Fruit fly (Drosophila melanogaster) whole organism, embryonic: ENCODE measurements around the gene sbr.

Experiments used
- Asciz ChIP-seq: fragments of 200-800 bp; sonication (Bioruptor generic); optimal IDR thresholded peaks from 2 replicates; lab custom pipeline; 2017; ENCODE audit warnings: missing biosample characterization, mild to moderate bottlenecking, missing genetic modification characterization, missing genetic modification reagents
- C15 ChIP-seq: fragments of 200-800 bp; sonication (Bioruptor generic); IDR thresholded peaks from 3 replicates; pipeline ENCODE4 v1.3.6; 2022; ENCODE audit warnings: missing biosample characterization, missing genetic modification characterization
- CG11560 ChIP-seq: fragments of 200-800 bp; sonication (Bioruptor generic); IDR thresholded peaks from 3 replicates; pipeline ENCODE4 v1.3.6; 2022; ENCODE audit warnings: missing biosample characterization, missing genetic modification characterization
- CG13296 ChIP-seq: fragments of 200-800 bp; sonication (Bioruptor generic); optimal IDR thresholded peaks from 3 replicates; lab custom pipeline; 2018; ENCODE audit warnings: missing biosample characterization, mild to moderate bottlenecking, missing genetic modification characterization
- CG13775 ChIP-seq: fragments of 200-800 bp; sonication (Bioruptor generic); optimal IDR thresholded peaks from 3 replicates; lab custom pipeline; 2017; ENCODE audit warnings: missing biosample characterization, mild to moderate bottlenecking, missing genetic modification characterization
- CG15269 ChIP-seq: fragments of 200-800 bp; sonication (Bioruptor generic); optimal IDR thresholded peaks from 2 replicates; lab custom pipeline; 2018; ENCODE audit warnings: missing biosample characterization, mild to moderate bottlenecking, missing genetic modification characterization, moderate library complexity
- CG15479 ChIP-seq: fragments of 200-800 bp; sonication (Bioruptor generic); optimal IDR thresholded peaks from 3 replicates; lab custom pipeline; 2019; ENCODE audit warnings: missing biosample characterization, mild to moderate bottlenecking, missing genetic modification characterization, moderate library complexity
- CG16813 ChIP-seq: fragments of 200-800 bp; sonication (Bioruptor generic); IDR thresholded peaks from 3 replicates; pipeline ENCODE4 v1.3.6; 2022; ENCODE audit warnings: missing biosample characterization, missing genetic modification characterization; ENCODE audit not compliant: partially characterized antibody
- CG16815 ChIP-seq: fragments of 200-800 bp; sonication (Bioruptor generic); optimal IDR thresholded peaks from 3 replicates; lab custom pipeline; 2017; ENCODE audit warnings: missing biosample characterization, mild to moderate bottlenecking, missing genetic modification characterization
- CG17359 ChIP-seq: fragments of 200-800 bp; sonication (Bioruptor generic); optimal IDR thresholded peaks from 3 replicates; lab custom pipeline; 2018; ENCODE audit warnings: missing biosample characterization, mild to moderate bottlenecking, missing genetic modification characterization, moderate library complexity
- CG17912 ChIP-seq: fragments of 200-800 bp; sonication (Bioruptor generic); optimal IDR thresholded peaks from 2 replicates; lab custom pipeline; 2018; ENCODE audit warnings: missing biosample characterization, mild to moderate bottlenecking, missing genetic modification characterization
- CG1832 ChIP-seq: fragments of 200-800 bp; sonication (Bioruptor generic); optimal IDR thresholded peaks from 2 replicates; lab custom pipeline; 2017; ENCODE audit warnings: missing biosample characterization, mild to moderate bottlenecking, missing genetic modification characterization, inconsistent platforms
- CG2202 ChIP-seq: fragments of 200-800 bp; sonication (Bioruptor generic); optimal IDR thresholded peaks from 2 replicates; lab custom pipeline; 2018; ENCODE audit warnings: missing biosample characterization, mild to moderate bottlenecking, missing genetic modification characterization
- CG32767 ChIP-seq: fragments of 200-800 bp; sonication (Bioruptor generic); IDR thresholded peaks from 2 replicates; pipeline ENCODE4 v1.3.6; 2022; ENCODE audit warnings: missing biosample characterization, missing genetic modification characterization
- CG33557 ChIP-seq: fragments of 200-800 bp; sonication (Bioruptor generic); optimal IDR thresholded peaks from 2 replicates; lab custom pipeline; 2019; ENCODE audit warnings: missing biosample characterization, mild to moderate bottlenecking, missing genetic modification characterization, moderate library complexity
- CG3995 ChIP-seq: fragments of 200-800 bp; sonication (Bioruptor generic); optimal IDR thresholded peaks from 3 replicates; lab custom pipeline; 2016; ENCODE audit warnings: missing biosample characterization, missing genetic modification characterization
- CG42726 ChIP-seq: fragments of 200-800 bp; sonication (Bioruptor generic); IDR thresholded peaks from 2 replicates; pipeline ENCODE4 v1.3.6; 2022; ENCODE audit warnings: missing biosample characterization, missing genetic modification characterization; ENCODE audit not compliant: partially characterized antibody
- CG4424 ChIP-seq: fragments of 200-800 bp; sonication (Bioruptor generic); optimal IDR thresholded peaks from 3 replicates; lab custom pipeline; 2016; ENCODE audit warnings: missing biosample characterization, missing genetic modification characterization
- CG4617 ChIP-seq: fragments of 200-800 bp; sonication (Bioruptor generic); optimal IDR thresholded peaks from 3 replicates; lab custom pipeline; 2016; ENCODE audit warnings: missing biosample characterization, missing genetic modification characterization, borderline replicate concordance
- CG6854 ChIP-seq: fragments of 200-800 bp; sonication (Bioruptor generic); optimal IDR thresholded peaks from 3 replicates; lab custom pipeline; 2017; ENCODE audit warnings: missing biosample characterization, mild to moderate bottlenecking, missing genetic modification characterization
- CG8765 ChIP-seq: fragments of 200-800 bp; sonication (Bioruptor generic); IDR thresholded peaks from 2 replicates; pipeline ENCODE4 v1.3.6; 2022; ENCODE audit warnings: missing biosample characterization, missing genetic modification characterization
- D19A ChIP-seq: fragments of 200-800 bp; optimal IDR thresholded peaks from 3 replicates; lab custom pipeline; 2019; ENCODE audit warnings: missing biosample characterization, mild to moderate bottlenecking, missing genetic modification characterization, moderate library complexity
- Dad ChIP-seq: fragments of 200-800 bp; sonication (Bioruptor generic); optimal IDR thresholded peaks from 3 replicates; lab custom pipeline; 2016; ENCODE audit warnings: missing biosample characterization, missing genetic modification characterization
- Drgx ChIP-seq: fragments of 200-800 bp; sonication (Bioruptor generic); IDR thresholded peaks from 2 replicates; pipeline ENCODE4 v1.3.6; 2022; ENCODE audit warnings: missing biosample characterization, missing genetic modification characterization
- Eip74EF ChIP-seq, 2 experiments: fragments of 200-800 bp in 1 of 2; fragments of >200 bp in 1 of 2; sonication (Bioruptor generic) in 1 of 2; optimal IDR thresholded peaks; 2 replicates each; lab custom pipeline; 2017 to 2019; ENCODE audit warnings: missing biosample characterization in 2 of 2, missing genetic modification characterization in 2 of 2, mild to moderate bottlenecking in 1 of 2, moderate library complexity in 1 of 2
- HLH3B ChIP-seq: fragments of 200-800 bp; sonication (Bioruptor generic); IDR thresholded peaks from 2 replicates; pipeline ENCODE4 v1.3.6; 2022; ENCODE audit warnings: missing biosample characterization, missing genetic modification characterization
- Hr39 ChIP-seq: fragments of >200 bp; optimal IDR thresholded peaks from 2 replicates; lab custom pipeline; 2017
- Lim3 ChIP-seq: fragments of 200-800 bp; sonication (Bioruptor generic); IDR thresholded peaks from 2 replicates; pipeline ENCODE4 v1.3.6; 2022; ENCODE audit warnings: missing biosample characterization, missing genetic modification characterization
- Myb ChIP-seq: fragments of 200-800 bp; sonication (Bioruptor generic); optimal IDR thresholded peaks from 2 replicates; lab custom pipeline; 2016; ENCODE audit warnings: missing biosample characterization, missing genetic modification characterization
- Spps ChIP-seq: fragments of 200-800 bp; sonication (Bioruptor generic); optimal IDR thresholded peaks from 2 replicates; lab custom pipeline; 2018; ENCODE audit warnings: missing biosample characterization, mild to moderate bottlenecking, missing genetic modification characterization
- chif ChIP-seq, 2 experiments: fragments of 200-800 bp; sonication (Bioruptor generic); optimal IDR thresholded peaks; 3 replicates each; lab custom pipeline; 2016; ENCODE audit warnings: missing biosample characterization in 2 of 2, missing genetic modification characterization in 2 of 2
- ham ChIP-seq: fragments of 200-800 bp; sonication (Bioruptor generic); IDR thresholded peaks from 2 replicates; pipeline ENCODE4 v1.3.6; 2022; ENCODE audit warnings: missing biosample characterization, missing genetic modification characterization
- hth ChIP-seq: fragments of >200 bp; optimal IDR thresholded peaks from 2 replicates; lab custom pipeline; 2017; ENCODE audit warnings: inconsistent platforms
- jing ChIP-seq: fragments of 200-800 bp; sonication (Bioruptor generic); optimal IDR thresholded peaks from 2 replicates; lab custom pipeline; 2018; ENCODE audit warnings: missing biosample characterization, mild to moderate bottlenecking, missing genetic modification characterization
- jumu ChIP-seq: fragments of 200-800 bp; sonication (Bioruptor generic); optimal IDR thresholded peaks from 3 replicates; lab custom pipeline; 2016; ENCODE audit warnings: missing biosample characterization, missing genetic modification characterization
- knrl ChIP-seq: fragments of 200-800 bp; sonication (Bioruptor generic); IDR thresholded peaks from 3 replicates; pipeline ENCODE4 v1.3.6; 2022; ENCODE audit warnings: missing biosample characterization, missing genetic modification characterization; ENCODE audit not compliant: partially characterized antibody
- nmo ChIP-seq: fragments of 200-800 bp; sonication (Bioruptor generic); optimal IDR thresholded peaks from 2 replicates; lab custom pipeline; 2018; ENCODE audit warnings: missing biosample characterization, mild to moderate bottlenecking, missing genetic modification characterization, moderate library complexity
- pnt ChIP-seq: fragments of 200-800 bp; sonication (Bioruptor generic); optimal IDR thresholded peaks from 3 replicates; lab custom pipeline; 2016; ENCODE audit warnings: missing biosample characterization, missing genetic modification characterization
- row ChIP-seq: fragments of 200-800 bp; sonication (Bioruptor generic); IDR thresholded peaks from 3 replicates; pipeline ENCODE4 v1.3.6; 2022; ENCODE audit warnings: missing biosample characterization, missing genetic modification characterization
- schlank ChIP-seq: fragments of 200-800 bp; sonication (Bioruptor generic); optimal IDR thresholded peaks from 2 replicates; lab custom pipeline; 2018; ENCODE audit warnings: missing biosample characterization, mild to moderate bottlenecking, missing genetic modification characterization
- sob ChIP-seq: fragments of 200-800 bp; sonication (Bioruptor generic); IDR thresholded peaks from 2 replicates; pipeline ENCODE4 v1.3.6; 2022; ENCODE audit warnings: missing biosample characterization, missing genetic modification characterization
- stwl ChIP-seq: fragments of 200-800 bp; sonication (Bioruptor generic); optimal IDR thresholded peaks from 3 replicates; lab custom pipeline; 2018; ENCODE audit warnings: missing biosample characterization, mild to moderate bottlenecking, missing genetic modification characterization, moderate library complexity
- sug ChIP-seq: fragments of 200-800 bp; optimal IDR thresholded peaks from 2 replicates; lab custom pipeline; 2019; ENCODE audit warnings: missing biosample characterization, mild to moderate bottlenecking, missing genetic modification characterization, moderate library complexity
- tin ChIP-seq: fragments of 200-800 bp; sonication (Bioruptor generic); optimal IDR thresholded peaks from 3 replicates; lab custom pipeline; 2016; ENCODE audit warnings: missing biosample characterization, missing genetic modification characterization
- tio ChIP-seq: fragments of 200-800 bp; sonication (Bioruptor generic); optimal IDR thresholded peaks from 2 replicates; lab custom pipeline; 2017; ENCODE audit warnings: missing biosample characterization, missing genetic modification characterization, inconsistent platforms
- ttk ChIP-seq: fragments of 200-800 bp; sonication (Bioruptor generic); IDR thresholded peaks from 2 replicates; pipeline ENCODE4 v2.1.2; 2022; ENCODE audit warnings: missing biosample characterization, missing genetic modification characterization
- vvl ChIP-seq: fragments of 200-800 bp; sonication (Bioruptor generic); IDR thresholded peaks from 2 replicates; pipeline ENCODE4 v1.3.6; 2022; ENCODE audit warnings: missing biosample characterization, missing genetic modification characterization
- wdn ChIP-seq: fragments of 200-800 bp; sonication (Bioruptor generic); IDR thresholded peaks from 2 replicates; pipeline ENCODE4 v1.3.6; 2022; ENCODE audit warnings: missing biosample characterization, missing genetic modification characterization
- zen ChIP-seq: fragments of 200-800 bp; sonication (Bioruptor generic); optimal IDR thresholded peaks from 3 replicates; lab custom pipeline; 2018; ENCODE audit warnings: missing biosample characterization, mild to moderate bottlenecking, missing genetic modification characterization, moderate library complexity
- zf30C ChIP-seq: fragments of 200-800 bp; sonication (Bioruptor generic); optimal IDR thresholded peaks from 3 replicates; lab custom pipeline; 2018; ENCODE audit warnings: missing biosample characterization, mild to moderate bottlenecking, missing genetic modification characterization

The sbr gene

dm6 chrX:10822678-10823440 lies 24.0 kb downstream of the sbr start (continued):
- TF ChIP-seq CG13296 (GFP tag; lab: Kevin White, UChicago): peak; percentile 63
- no peak for TF ChIP-seq Drgx
- TF ChIP-seq schlank (tag; lab: Kevin White, UChicago): no peak
- TF ChIP-seq CG42726 (GFP tag; lab: Robert Waterston, UW): no peak
- TF ChIP-seq CG15479 (GFP tag; lab: Kevin White, UChicago): peak; percentile 48
- TF ChIP-seq stwl (tag; lab: Kevin White, UChicago): peak; percentile 17
- TF ChIP-seq wdn: no peak
- TF ChIP-seq Spps (tag; lab: Kevin White, UChicago): peak; percentile 64
- TF ChIP-seq Lim3 (GFP tag; lab: Robert Waterston, UW): no peak
- TF ChIP-seq Dad (GFP tag; lab: Kevin White, UChicago): no peak
- no peak for TF ChIP-seq pnt
- TF ChIP-seq jing (GFP tag; lab: Kevin White, UChicago): peak; percentile 32
- TF ChIP-seq tin (GFP tag; lab: Kevin White, UChicago): peak; percentile 59
- TF ChIP-seq jumu: peak; percentile 32
- TF ChIP-seq CG4424 (GFP tag; lab: Kevin White, UChicago): peak; percentile 49
- no peak for TF ChIP-seq Eip74EF (GFP tag; optimal IDR thresholded peaks at IDR 0.05; lab: Kevin White, UChicago)
- TF ChIP-seq Myb (GFP tag; lab: Kevin White, UChicago): no peak
- no peak for TF ChIP-seq hth
- TF ChIP-seq row (GFP tag; lab: Robert Waterston, UW): peak; percentile 76
- TF ChIP-seq CG8765 (GFP tag; lab: Robert Waterston, UW): peak; percentile 57; the same call in 1 of the 2 replicates
- TF ChIP-seq ham (GFP tag; lab: Robert Waterston, UW): no peak
- TF ChIP-seq Asciz (GFP tag; lab: Kevin White, UChicago): peak; percentile 38
- TF ChIP-seq zf30C: no peak
- TF ChIP-seq CG15269: peak; percentile 66
- TF ChIP-seq CG17912 (GFP tag; lab: Kevin White, UChicago): no peak
- peak; percentile 18 for TF ChIP-seq sug
- TF ChIP-seq D19A (tag; lab: Kevin White, UChicago): peak; percentile 84
- peak; percentile 78 for TF ChIP-seq CG13775 (GFP tag; lab: Kevin White, UChicago)
- peak; percentile 87 for TF ChIP-seq CG33557 (GFP tag; lab: Kevin White, UChicago)
- TF ChIP-seq CG16813 (GFP tag; lab: Robert Waterston, UW): no peak
- no peak for TF ChIP-seq sob (GFP tag; lab: Robert Waterston, UW)
- peak; percentile 86 for TF ChIP-seq CG16815 (GFP tag; lab: Kevin White, UChicago)
- peak; percentile 92 for TF ChIP-seq zen (tag; lab: Kevin White, UChicago)
- TF ChIP-seq CG4617 (GFP tag; lab: Kevin White, UChicago): peak; percentile 34
- TF ChIP-seq CG2202 (tag; lab: Kevin White, UChicago): peak; percentile 39
- TF ChIP-seq vvl (GFP tag; lab: Robert Waterston, UW): peak; percentile 52; the same call in 1 of the 2 replicates
- TF ChIP-seq CG11560 (tag; lab: Robert Waterston, UW): no peak
- TF ChIP-seq CG17359 (tag; lab: Kevin White, UChicago): peak; percentile 72
- TF ChIP-seq tio (GFP tag; lab: Kevin White, UChicago): peak; percentile 47
- TF ChIP-seq nmo (GFP tag; lab: Kevin White, UChicago): peak; percentile 83
- no peak for TF ChIP-seq C15 (GFP tag; lab: Robert Waterston, UW)
- TF ChIP-seq CG3995: no peak
- TF ChIP-seq CG6854 (GFP tag; lab: Kevin White, UChicago): peak; percentile 61
- TF ChIP-seq ttk (GFP tag; lab: Robert Waterston, UW): no peak
- no peak for TF ChIP-seq CG1832 (GFP tag; lab: Kevin White, UChicago)
- peak; percentile 18 to 55 for TF ChIP-seq chif (GFP tag; optimal IDR thresholded peaks at IDR 0.05; lab: Kevin White, UChicago)
- TF ChIP-seq CG32767 (GFP tag; lab: Robert Waterston, UW): 0 out of 2 replicates have a peak, but pooled peaks have one; percentile 52
- TF ChIP-seq Hr39 (lab: Kevin White, UChicago): no peak
- peak; percentile 51 for TF ChIP-seq HLH3B (GFP tag; lab: Robert Waterston, UW)
- no peak for TF ChIP-seq knrl
